Fruit fly (Drosophila melanogaster): ENCODE results near the gene CG7573.
A peak's percentile ranks its signal among the peaks of the same experiment; 100 is the strongest.

Gene CG7573

dm6 chr3L:11318532-11319170 lies 7.1 kb downstream of the CG7573 start (continued):
- peak; percentile 16 for TF ChIP-seq CG10543 (GFP tag; optimal IDR thresholded peaks at IDR 0.05)
- TF ChIP-seq Ssrp (tag; optimal IDR thresholded peaks at IDR 0.05), result peak; percentile 82
- peak; percentile 77 for TF ChIP-seq gsb-n (tag; optimal IDR thresholded peaks at IDR 0.05)
- peak; percentile 53 for TF ChIP-seq CG12744 (GFP tag; optimal IDR thresholded peaks at IDR 0.05)
- peak; percentile 86 for TF ChIP-seq so (GFP tag; IDR thresholded peaks at IDR 0.05)
- TF ChIP-seq CG11723 (GFP tag; optimal IDR thresholded peaks at IDR 0.05), result peak; percentile 56
- TF ChIP-seq Meics (GFP tag; optimal IDR thresholded peaks at IDR 0.05), result peak; percentile 84
- peak; percentile 71 for TF ChIP-seq NC2β (GFP tag; optimal IDR thresholded peaks at IDR 0.05)
- peak; percentile 94 for TF ChIP-seq Nf-YA (GFP tag; IDR thresholded peaks at IDR 0.05)
- peak; percentile 73 for TF ChIP-seq CG15011 (GFP tag; optimal IDR thresholded peaks at IDR 0.05)
- no peak for TF ChIP-seq abd-A (tag; optimal IDR thresholded peaks at IDR 0.05)
- peak; percentile 68 for TF ChIP-seq ab (GFP tag; optimal IDR thresholded peaks at IDR 0.05)
- TF ChIP-seq amos (GFP tag; IDR thresholded peaks at IDR 0.05; ENCODE audit: partially characterized antibody), result no peak
- peak; percentile 84 for TF ChIP-seq jigr1 (GFP tag; IDR thresholded peaks at IDR 0.05)
- peak; percentile 66 for TF ChIP-seq fu2 (GFP tag; optimal IDR thresholded peaks at IDR 0.05)
- no peak for TF ChIP-seq Opbp (GFP tag; IDR thresholded peaks at IDR 0.05; ENCODE audit: partially characterized antibody)
- TF ChIP-seq GATAe (GFP tag; conservative IDR thresholded peaks at IDR 0.05), result peak; percentile 72
- TF ChIP-seq Med (GFP tag), result peak; percentile 98
- TF ChIP-seq MESR4 (GFP tag; optimal IDR thresholded peaks at IDR 0.05), result peak; percentile 19
- TF ChIP-seq CG18599 (GFP tag; optimal IDR thresholded peaks at IDR 0.05), result peak; percentile 85
- no peak for TF ChIP-seq cad (GFP tag; optimal IDR thresholded peaks at IDR 0.05)
- peak; percentile 83 for TF ChIP-seq Abd-B (GFP tag; optimal IDR thresholded peaks at IDR 0.05)
- peak in 1 of 2 experiments; percentile 44 for TF ChIP-seq Hr78 (GFP tag; optimal IDR thresholded peaks at IDR 0.05)
- peak; percentile 86 for TF ChIP-seq CG3726 (GFP tag; IDR thresholded peaks at IDR 0.05)
- no peak for TF ChIP-seq unc-4 (GFP tag; IDR thresholded peaks at IDR 0.05; ENCODE audit: partially characterized antibody)
- TF ChIP-seq stc (GFP tag; IDR thresholded peaks at IDR 0.05), result peak; percentile 91
- peak; percentile 50 for TF ChIP-seq gcm (GFP tag; optimal IDR thresholded peaks at IDR 0.05)
- TF ChIP-seq pb (GFP tag; optimal IDR thresholded peaks at IDR 0.05), result peak; percentile 78
- TF ChIP-seq ap (GFP tag; IDR thresholded peaks at IDR 0.05), result peak; percentile 82
- TF ChIP-seq CG31224 (GFP tag; IDR thresholded peaks at IDR 0.05), result peak; percentile 76
- TF ChIP-seq esg (GFP tag; conservative IDR thresholded peaks at IDR 0.05), result peak; percentile 88
- peak; percentile 85 for TF ChIP-seq Hsf (GFP tag; optimal IDR thresholded peaks at IDR 0.05)
- peak; percentile 77 for TF ChIP-seq repo (GFP tag; optimal IDR thresholded peaks at IDR 0.05)
- TF ChIP-seq dysf (GFP tag; IDR thresholded peaks at IDR 0.05), result peak; percentile 95
- TF ChIP-seq CG18764 (GFP tag; optimal IDR thresholded peaks at IDR 0.05), result peak; percentile 83
- TF ChIP-seq CG5953 (GFP tag; IDR thresholded peaks at IDR 0.05), result peak; percentile 89
- no peak for TF ChIP-seq CG6791 (GFP tag; IDR thresholded peaks at IDR 0.05; ENCODE audit: partially characterized antibody)
- TF ChIP-seq Deaf1 (tag; optimal IDR thresholded peaks at IDR 0.05), result peak; percentile 53
- TF ChIP-seq Xrp1 (GFP tag; IDR thresholded peaks at IDR 0.05), result peak; percentile 90
- TF ChIP-seq Atf3 (GFP tag; optimal IDR thresholded peaks at IDR 0.05), result peak; percentile 78
- TF ChIP-seq pzg (GFP tag; optimal IDR thresholded peaks at IDR 0.05), result no peak
- peak; percentile 67 for TF ChIP-seq CG15601 (tag; optimal IDR thresholded peaks at IDR 0.05)
- TF ChIP-seq dpn (GFP tag; optimal IDR thresholded peaks at IDR 0.05), result peak; percentile 81 to 88
- no peak for TF ChIP-seq sna (GFP tag; IDR thresholded peaks at IDR 0.05; ENCODE audit: partially characterized antibody)
- TF ChIP-seq scrt (GFP tag; optimal IDR thresholded peaks at IDR 0.05), result peak; percentile 79
- peak; percentile 64 for TF ChIP-seq dm (GFP tag; optimal IDR thresholded peaks at IDR 0.05)
- TF ChIP-seq her (GFP tag; optimal IDR thresholded peaks at IDR 0.05), result peak; percentile 52
- peak; percentile 90 for TF ChIP-seq az2 (GFP tag; optimal IDR thresholded peaks at IDR 0.05)
- peak; percentile 79 for TF ChIP-seq Dip3 (GFP tag; optimal IDR thresholded peaks at IDR 0.05)

Data from whole organism, embryonic.